Worm (Caenorhabditis elegans) whole organism, L1 larva: Measurements from ENCODE around the gene tmc-2.

Source experiments
- fkh-10 ChIP-seq: sonication (generic microtip); optimal IDR thresholded peaks from 2 replicates; lab custom pipeline; 2017; ENCODE audit warnings: missing biosample characterization, missing genetic modification reagents, missing genetic modification characterization
- isw-1 ChIP-seq: fragments of 200-800 bp; sonication (Bioruptor generic); IDR thresholded peaks from 2 replicates; pipeline ENCODE4 v1.3.6; 2022; ENCODE audit warnings: missing genetic modification characterization, missing compliant biosample characterization

ce11 chrX:9296591-9296990 is 6.9 kb upstream of the tmc-2 start, which contains the start of gene gly-13:
- no peak for TF ChIP-seq isw-1 (GFP tag; lab: Robert Waterston, UW)
- no peak for TF ChIP-seq fkh-10 (GFP tag; lab: Kevin White, UChicago)
